Worm (Caenorhabditis elegans) whole organism, L1 larva: ENCODE results near the gene T13C2.3.

Experiments
- egl-13 ChIP-seq: sonication (generic microtip); optimal IDR thresholded peaks from 2 replicates; lab custom pipeline; 2016; ENCODE audit warnings: missing genotype, missing genetic modification reagents, missing genetic modification characterization, missing compliant biosample characterization
- elt-2 ChIP-seq: sonication (generic microtip); optimal IDR thresholded peaks from 2 replicates; lab custom pipeline; 2016; ENCODE audit warnings: missing genetic modification characterization, mild to moderate bottlenecking, inconsistent platforms, missing compliant biosample characterization, missing genetic modification reagents
- elt-3 ChIP-seq, 6 experiments: fragments of 150-350 bp in 1 of 6; sonication (generic microtip); optimal IDR thresholded peaks; 2 replicates each; lab custom pipeline; 2017 to 2018; ENCODE audit warnings: missing biosample characterization in 6 of 6, missing genetic modification characterization in 6 of 6, inconsistent platforms in 1 of 6
- fkh-8 ChIP-seq: sonication (generic microtip); optimal IDR thresholded peaks from 2 replicates; lab custom pipeline; 2016; ENCODE audit warnings: mild to moderate bottlenecking, missing genetic modification characterization, missing compliant biosample characterization
- irx-1 ChIP-seq: sonication (generic microtip); optimal IDR thresholded peaks from 2 replicates; lab custom pipeline; 2016; ENCODE audit warnings: missing genetic modification characterization, missing compliant biosample characterization
- jun-1 ChIP-seq: fragments of 150-350 bp; optimal IDR thresholded peaks from 2 replicates; lab custom pipeline; 2014; ENCODE audit warnings: missing biosample characterization, missing genetic modification reagents, missing genetic modification characterization
- lin-14 ChIP-seq: fragments of 200-800 bp; sonication (Bioruptor generic); optimal IDR thresholded peaks from 2 replicates; lab custom pipeline; 2018; ENCODE audit warnings: mild to moderate bottlenecking, missing genetic modification characterization, moderate library complexity, missing compliant biosample characterization
- lin-39 ChIP-seq: fragments of 150-350 bp; optimal IDR thresholded peaks from 2 replicates; lab custom pipeline; 2014; ENCODE audit warnings: missing biosample characterization, missing genetic modification reagents, missing genetic modification characterization
- nhr-71 ChIP-seq: sonication (generic microtip); optimal IDR thresholded peaks from 2 replicates; lab custom pipeline; 2016; ENCODE audit warnings: mild to moderate bottlenecking, missing genetic modification characterization, moderate library complexity, missing compliant biosample characterization
- unc-62 ChIP-seq: fragments of 150-350 bp; optimal IDR thresholded peaks from 2 replicates; lab custom pipeline; 2014; ENCODE audit warnings: missing biosample characterization, missing genetic modification reagents, missing genetic modification characterization
- unc-86 ChIP-seq: sonication (generic microtip); optimal IDR thresholded peaks from 2 replicates; lab custom pipeline; 2016; ENCODE audit warnings: missing genetic modification characterization, missing compliant biosample characterization

ce11 chrII:6828073-6828900, 39.2 kb downstream of the T13C2.3 start:
- TF ChIP-seq unc-62 (no peak), fkh-8 (tag; lab: Kevin White, UChicago) (peak; percentile 58), lin-39 (tag; lab: Kevin White, UChicago) (no peak), egl-13 (tag; lab: Kevin White, UChicago) (no peak), nhr-71 (tag; lab: Kevin White, UChicago) (no peak), elt-2 (no peak), lin-14 (GFP tag; lab: Kevin White, UChicago) (peak; percentile 61), unc-86 (tag; lab: Kevin White, UChicago) (peak; percentile 1), elt-3 (tag; optimal IDR thresholded peaks at IDR 0.05; lab: Kevin White, UChicago) (no peak), jun-1 (tag; lab: Kevin White, UChicago) (no peak), irx-1 (tag; lab: Kevin White, UChicago) (no peak)
